Fruit fly (Drosophila melanogaster) whole organism, embryonic: ENCODE measurements around the gene CG6726.

Source experiments
- Abd-B ChIP-seq: fragments of 200-800 bp; sonication (Bioruptor generic); optimal IDR thresholded peaks from 2 replicates; lab custom pipeline; 2018; ENCODE audit warnings: missing biosample characterization, mild to moderate bottlenecking, missing genetic modification characterization, moderate library complexity
- Adf1 ChIP-seq: fragments of 200-800 bp; sonication (Bioruptor generic); IDR thresholded peaks from 2 replicates; pipeline ENCODE4 v1.3.6; 2022; ENCODE audit warnings: missing biosample characterization, missing genetic modification characterization
- Atf3 ChIP-seq: fragments of 200-800 bp; sonication (Bioruptor generic); optimal IDR thresholded peaks from 3 replicates; lab custom pipeline; 2016; ENCODE audit warnings: missing biosample characterization, missing genetic modification characterization
- Awh ChIP-seq: fragments of 200-800 bp; sonication (Bioruptor generic); IDR thresholded peaks from 2 replicates; pipeline ENCODE4, ENCODE4 v1.3.6; 2022; ENCODE audit warnings: missing biosample characterization, missing genetic modification characterization
- Blimp-1 ChIP-seq: fragments of 200-800 bp; sonication (Bioruptor generic); optimal IDR thresholded peaks from 3 replicates; lab custom pipeline; 2018; ENCODE audit warnings: missing biosample characterization, missing genetic modification characterization, mild to moderate bottlenecking, moderate library complexity, missing genetic modification reagents
- CG11093 ChIP-seq: fragments of 200-800 bp; sonication (Bioruptor generic); IDR thresholded peaks from 3 replicates; pipeline ENCODE4 v1.3.6; 2022; ENCODE audit warnings: missing biosample characterization, missing genetic modification characterization
- CG1233 ChIP-seq: fragments of 200-800 bp; sonication (Bioruptor generic); optimal IDR thresholded peaks from 4 replicates; lab custom pipeline; 2018; ENCODE audit warnings: missing biosample characterization, mild to moderate bottlenecking, missing genetic modification characterization
- CG13424 ChIP-seq: fragments of 200-800 bp; sonication (Bioruptor generic); optimal IDR thresholded peaks from 2 replicates; lab custom pipeline; 2019; ENCODE audit warnings: missing biosample characterization, mild to moderate bottlenecking, missing genetic modification characterization, moderate library complexity
- CG16815 ChIP-seq: fragments of 200-800 bp; sonication (Bioruptor generic); optimal IDR thresholded peaks from 3 replicates; lab custom pipeline; 2017; ENCODE audit warnings: missing biosample characterization, mild to moderate bottlenecking, missing genetic modification characterization
- CG17385 ChIP-seq: fragments of 200-800 bp; sonication (Bioruptor generic); optimal IDR thresholded peaks from 3 replicates; lab custom pipeline; 2018; ENCODE audit warnings: missing biosample characterization, mild to moderate bottlenecking, missing genetic modification characterization
- CG18011 ChIP-seq: fragments of 200-800 bp; sonication (Bioruptor generic); optimal IDR thresholded peaks from 2 replicates; lab custom pipeline; 2017; ENCODE audit warnings: missing biosample characterization, missing genetic modification characterization, mild to moderate bottlenecking, moderate library complexity, missing genotype
- CG2120 ChIP-seq: fragments of 200-800 bp; sonication (Bioruptor generic); optimal IDR thresholded peaks from 3 replicates; lab custom pipeline; 2016; ENCODE audit warnings: missing biosample characterization, missing genetic modification characterization
- CG2202 ChIP-seq: fragments of 200-800 bp; sonication (Bioruptor generic); optimal IDR thresholded peaks from 2 replicates; lab custom pipeline; 2018; ENCODE audit warnings: missing biosample characterization, mild to moderate bottlenecking, missing genetic modification characterization
- CG32772 ChIP-seq: fragments of 200-800 bp; sonication (Bioruptor generic); IDR thresholded peaks from 2 replicates; pipeline ENCODE4 v1.3.6; 2022; ENCODE audit warnings: missing biosample characterization, missing genetic modification characterization
- CG42726 ChIP-seq: fragments of 200-800 bp; sonication (Bioruptor generic); IDR thresholded peaks from 2 replicates; pipeline ENCODE4 v1.3.6; 2022; ENCODE audit warnings: missing biosample characterization, missing genetic modification characterization; ENCODE audit not compliant: partially characterized antibody
- CG4282 ChIP-seq: fragments of 200-800 bp; sonication (Bioruptor generic); optimal IDR thresholded peaks from 2 replicates; lab custom pipeline; 2016; ENCODE audit warnings: missing biosample characterization, missing genetic modification characterization
- CG4730 ChIP-seq: fragments of 200-800 bp; sonication (Bioruptor generic); IDR thresholded peaks from 2 replicates; pipeline ENCODE4 v1.3.6; 2022; ENCODE audit warnings: missing biosample characterization, missing genetic modification characterization
- CG6654 ChIP-seq: fragments of 200-800 bp; sonication (Bioruptor generic); optimal IDR thresholded peaks from 2 replicates; lab custom pipeline; 2017; ENCODE audit warnings: missing biosample characterization, mild to moderate bottlenecking, missing genetic modification characterization
- CG7357 ChIP-seq: fragments of 200-800 bp; sonication (Bioruptor generic); IDR thresholded peaks from 3 replicates; pipeline ENCODE4 v1.3.6; 2022; ENCODE audit warnings: missing biosample characterization, missing genetic modification characterization
- CG8478 ChIP-seq: fragments of >200 bp; optimal IDR thresholded peaks from 2 replicates; lab custom pipeline; 2018
- CG9876 ChIP-seq: fragments of 200-800 bp; sonication (Bioruptor generic); optimal IDR thresholded peaks from 2 replicates; lab custom pipeline; 2016; ENCODE audit warnings: missing biosample characterization, missing genetic modification characterization
- Dad ChIP-seq: fragments of 200-800 bp; sonication (Bioruptor generic); optimal IDR thresholded peaks from 3 replicates; lab custom pipeline; 2016; ENCODE audit warnings: missing biosample characterization, missing genetic modification characterization
- Dbx ChIP-seq: fragments of 200-800 bp; sonication (Bioruptor generic); IDR thresholded peaks from 3 replicates; pipeline ENCODE4 v1.3.6; 2022; ENCODE audit warnings: missing biosample characterization, missing genetic modification characterization
- Dll ChIP-seq: fragments of 200-800 bp; sonication (Bioruptor generic); IDR thresholded peaks from 4 replicates; pipeline ENCODE4 v1.3.6; 2022; ENCODE audit warnings: missing biosample characterization, missing genetic modification characterization; ENCODE audit not compliant: partially characterized antibody
- Hand ChIP-seq: fragments of 200-800 bp; sonication (Bioruptor generic); optimal IDR thresholded peaks from 2 replicates; lab custom pipeline; 2017; ENCODE audit warnings: mild to moderate bottlenecking, missing biosample characterization, missing genetic modification reagents, missing genetic modification characterization
- Mrtf ChIP-seq: fragments of 200-800 bp; sonication (Bioruptor generic); IDR thresholded peaks from 3 replicates; pipeline ENCODE4 v1.3.6; 2022; ENCODE audit warnings: missing biosample characterization, missing genetic modification characterization
- Myb ChIP-seq: fragments of 200-800 bp; sonication (Bioruptor generic); optimal IDR thresholded peaks from 2 replicates; lab custom pipeline; 2016; ENCODE audit warnings: missing biosample characterization, missing genetic modification characterization
- az2 ChIP-seq: fragments of 200-800 bp; sonication (Bioruptor generic); optimal IDR thresholded peaks from 3 replicates; lab custom pipeline; 2016; ENCODE audit warnings: missing biosample characterization, missing genetic modification characterization
- bigmax ChIP-seq: fragments of 200-800 bp; sonication (Bioruptor generic); optimal IDR thresholded peaks from 2 replicates; lab custom pipeline; 2018; ENCODE audit warnings: missing biosample characterization, mild to moderate bottlenecking, missing genetic modification characterization
- bsh ChIP-seq, 2 experiments: fragments of 200-800 bp; sonication (Bioruptor generic); optimal IDR thresholded peaks; 2 replicates each; lab custom pipeline; 2017 to 2018; ENCODE audit warnings: mild to moderate bottlenecking in 2 of 2, missing biosample characterization in 2 of 2, missing genetic modification characterization in 2 of 2, moderate library complexity in 1 of 2
- chif ChIP-seq, 2 experiments: fragments of 200-800 bp; sonication (Bioruptor generic); optimal IDR thresholded peaks; 3 replicates each; lab custom pipeline; 2016; ENCODE audit warnings: missing biosample characterization in 2 of 2, missing genetic modification characterization in 2 of 2
- dm ChIP-seq: fragments of 200-800 bp; sonication (Bioruptor generic); optimal IDR thresholded peaks from 3 replicates; lab custom pipeline; 2016; ENCODE audit warnings: missing biosample characterization, missing genetic modification characterization
- dysf ChIP-seq: fragments of 200-800 bp; sonication (Bioruptor generic); IDR thresholded peaks from 3 replicates; pipeline ENCODE4 v1.3.6; 2022; ENCODE audit warnings: missing biosample characterization, missing genetic modification characterization
- esg ChIP-seq: fragments of 200-800 bp; sonication (Bioruptor generic); conservative IDR thresholded peaks from 2 replicates; pipeline ENCODE4 v1.3.6; 2022; ENCODE audit warnings: missing biosample characterization, missing genetic modification characterization
- fd102C ChIP-seq: fragments of 200-800 bp; sonication (Bioruptor generic); optimal IDR thresholded peaks from 2 replicates; lab custom pipeline; 2018; ENCODE audit warnings: missing biosample characterization, mild to moderate bottlenecking, missing genetic modification characterization, moderate library complexity
- jing ChIP-seq: fragments of 200-800 bp; sonication (Bioruptor generic); optimal IDR thresholded peaks from 2 replicates; lab custom pipeline; 2018; ENCODE audit warnings: missing biosample characterization, mild to moderate bottlenecking, missing genetic modification characterization
- kay ChIP-seq: fragments of 200-800 bp; sonication (Bioruptor generic); optimal IDR thresholded peaks from 2 replicates; lab custom pipeline; 2016; ENCODE audit warnings: missing biosample characterization, missing genetic modification characterization
- lmd ChIP-seq: fragments of 200-800 bp; sonication (Bioruptor generic); IDR thresholded peaks from 2 replicates; pipeline ENCODE4 v1.3.6; 2022; ENCODE audit warnings: missing biosample characterization, missing genetic modification characterization
- luna ChIP-seq: fragments of 200-800 bp; sonication (Bioruptor generic); optimal IDR thresholded peaks from 2 replicates; lab custom pipeline; 2016; ENCODE audit warnings: missing biosample characterization, missing genetic modification characterization
- onecut ChIP-seq: fragments of 200-800 bp; sonication (Bioruptor generic); IDR thresholded peaks from 2 replicates; pipeline ENCODE4 v1.3.6; 2022; ENCODE audit warnings: missing biosample characterization, missing genetic modification characterization
- p53 ChIP-seq: fragments of 200-800 bp; sonication (Bioruptor generic); optimal IDR thresholded peaks from 2 replicates; lab custom pipeline; 2016; ENCODE audit warnings: missing biosample characterization, missing genetic modification characterization
- pum ChIP-seq: fragments of 200-800 bp; sonication (Bioruptor generic); optimal IDR thresholded peaks from 2 replicates; lab custom pipeline; 2016; ENCODE audit warnings: missing biosample characterization, missing genetic modification characterization
- sc ChIP-seq, 3 experiments: fragments of >200 bp in 2 of 3; fragments of 200-800 bp in 1 of 3; sonication (Bioruptor generic) in 1 of 3; optimal IDR thresholded peaks; 2 replicates in 2 of 3; 3 replicates in 1 of 3; lab custom pipeline; 2017; ENCODE audit warnings: mild to moderate bottlenecking in 1 of 3, missing biosample characterization in 1 of 3, missing genetic modification characterization in 1 of 3, missing genetic modification reagents in 1 of 3
- sens ChIP-seq: fragments of 200-800 bp; sonication (Bioruptor generic); peaks from one replicate; lab custom pipeline; 2016; ENCODE audit warnings: missing biosample characterization, missing genetic modification characterization
- ssp ChIP-seq: fragments of 200-800 bp; sonication (Bioruptor generic); IDR thresholded peaks from 2 replicates; pipeline ENCODE4 v1.3.6; 2022; ENCODE audit warnings: missing biosample characterization, missing genetic modification characterization
- twi ChIP-seq: fragments of 200-800 bp; optimal IDR thresholded peaks from 2 replicates; lab custom pipeline; 2019; ENCODE audit warnings: missing biosample characterization, mild to moderate bottlenecking, missing genetic modification characterization, moderate library complexity
- unc-4 ChIP-seq: fragments of 200-800 bp; sonication (Bioruptor generic); IDR thresholded peaks from 2 replicates; pipeline ENCODE4 v1.3.6; 2022; ENCODE audit warnings: missing biosample characterization, missing genetic modification characterization; ENCODE audit not compliant: partially characterized antibody
- unpg ChIP-seq: fragments of 200-800 bp; sonication (Bioruptor generic); optimal IDR thresholded peaks from 3 replicates; lab custom pipeline; 2018; ENCODE audit warnings: missing biosample characterization, mild to moderate bottlenecking, missing genetic modification characterization, moderate library complexity
- zen ChIP-seq: fragments of 200-800 bp; sonication (Bioruptor generic); optimal IDR thresholded peaks from 3 replicates; lab custom pipeline; 2018; ENCODE audit warnings: missing biosample characterization, mild to moderate bottlenecking, missing genetic modification characterization, moderate library complexity
- zf30C ChIP-seq: fragments of 200-800 bp; sonication (Bioruptor generic); optimal IDR thresholded peaks from 3 replicates; lab custom pipeline; 2018; ENCODE audit warnings: missing biosample characterization, mild to moderate bottlenecking, missing genetic modification characterization

Gene CG6726

dm6 chr3R:23112680-23113362 is 21.3 kb downstream of the CG6726 start, which contains the start of gene Cow (continued):
- peak; percentile 50 for TF ChIP-seq unpg (GFP tag; lab: Kevin White, UChicago)
- TF ChIP-seq luna: peak; percentile 8
- TF ChIP-seq Blimp-1 (GFP tag; lab: Kevin White, UChicago): no peak
- TF ChIP-seq az2 (GFP tag; lab: Kevin White, UChicago): peak; percentile 35
- TF ChIP-seq onecut (GFP tag; lab: Robert Waterston, UW): peak; percentile 95
- TF ChIP-seq CG2120 (GFP tag; lab: Kevin White, UChicago): peak; percentile 88
- no peak for TF ChIP-seq p53
- TF ChIP-seq bigmax: no peak
- no peak for TF ChIP-seq CG42726
- no peak for TF ChIP-seq unc-4 (GFP tag; lab: Robert Waterston, UW)
- peak; percentile 84 for TF ChIP-seq Dbx (GFP tag; lab: Robert Waterston, UW)
- no peak for TF ChIP-seq Atf3
- peak; percentile 66 for TF ChIP-seq lmd (GFP tag; lab: Robert Waterston, UW)
- no peak for TF ChIP-seq CG2202 (tag; lab: Kevin White, UChicago)
- no peak for TF ChIP-seq CG1233 (GFP tag; lab: Kevin White, UChicago)
- peak; percentile 36 for TF ChIP-seq kay
- TF ChIP-seq Dll: no peak
- peak; percentile 46 for TF ChIP-seq pum (GFP tag; lab: Kevin White, UChicago)
- peak; percentile 32 for TF ChIP-seq Myb (GFP tag; lab: Kevin White, UChicago)
- TF ChIP-seq CG11093 (GFP tag; lab: Robert Waterston, UW): no peak
- no peak for TF ChIP-seq Dad (GFP tag; lab: Kevin White, UChicago)
- peak; percentile 32; the same call in 1 of the 2 replicates for TF ChIP-seq Adf1 (GFP tag; lab: Robert Waterston, UW)
- TF ChIP-seq Mrtf (GFP tag; lab: Robert Waterston, UW): no peak
- no peak for TF ChIP-seq twi (tag; lab: Kevin White, UChicago)
- peak; percentile 51 for TF ChIP-seq CG17385 (GFP tag; lab: Kevin White, UChicago)
- peak; percentile 48; the same call in 1 of the 2 replicates for TF ChIP-seq ssp (GFP tag; lab: Robert Waterston, UW)
- TF ChIP-seq CG4730 (GFP tag; lab: Robert Waterston, UW): peak; percentile 52; the same call in 1 of the 2 replicates
- TF ChIP-seq sens (GFP tag; lab: Kevin White, UChicago): peak; percentile 89
- no peak for TF ChIP-seq jing (GFP tag; lab: Kevin White, UChicago)
- TF ChIP-seq CG4282 (GFP tag; lab: Kevin White, UChicago): peak; percentile 20
- TF ChIP-seq CG6654 (GFP tag; lab: Kevin White, UChicago): no peak
- TF ChIP-seq CG32772 (GFP tag; lab: Robert Waterston, UW): peak; percentile 54; the same call in 1 of the 2 replicates
- TF ChIP-seq zf30C (GFP tag; lab: Kevin White, UChicago): peak; percentile 46
- TF ChIP-seq CG7357 (GFP tag; lab: Robert Waterston, UW): no peak
- TF ChIP-seq dysf (GFP tag; lab: Robert Waterston, UW): peak; percentile 82
- no peak for TF ChIP-seq bsh (GFP tag; optimal IDR thresholded peaks at IDR 0.05; lab: Kevin White, UChicago)
- no peak for TF ChIP-seq CG8478
- peak; percentile 75 for TF ChIP-seq Hand (GFP tag; lab: Kevin White, UChicago)
- TF ChIP-seq chif (GFP tag; optimal IDR thresholded peaks at IDR 0.05; lab: Kevin White, UChicago): peak in 1 of 2 experiments; percentile 46
- no peak for TF ChIP-seq CG9876 (GFP tag; lab: Kevin White, UChicago)
- TF ChIP-seq Abd-B (GFP tag; lab: Kevin White, UChicago): no peak
- no peak for TF ChIP-seq zen (tag; lab: Kevin White, UChicago)
- no peak for TF ChIP-seq Awh (GFP tag; lab: Robert Waterston, UW)
- no peak for TF ChIP-seq CG18011 (GFP tag; lab: Kevin White, UChicago)
- no peak for TF ChIP-seq dm (GFP tag; lab: Kevin White, UChicago)
- no peak for TF ChIP-seq sc (optimal IDR thresholded peaks at IDR 0.05; lab: Kevin White, UChicago)
- peak; percentile 1 for TF ChIP-seq sc (GFP tag; optimal IDR thresholded peaks at IDR 0.05; lab: Kevin White, UChicago)
- no peak for TF ChIP-seq fd102C
- peak; percentile 62 for TF ChIP-seq esg (GFP tag; lab: Robert Waterston, UW)
- no peak for TF ChIP-seq CG16815 (GFP tag; lab: Kevin White, UChicago)
- peak; percentile 65 for TF ChIP-seq CG13424
